Fruit fly (Drosophila melanogaster) whole organism, adult: Measurements from ENCODE around the gene NfI.

Source experiments
- CG11617 ChIP-seq: fragments of 200-800 bp; sonication (Bioruptor generic); optimal IDR thresholded peaks from 2 replicates; lab custom pipeline; 2017; ENCODE audit warnings: mild to moderate bottlenecking, missing biosample characterization, missing genetic modification reagents, missing genetic modification characterization
- CG12768 ChIP-seq: fragments of 200-800 bp; sonication (Bioruptor generic); optimal IDR thresholded peaks from 2 replicates; lab custom pipeline; 2017; ENCODE audit warnings: missing biosample characterization, missing genetic modification characterization, mild to moderate bottlenecking, moderate library complexity, missing genetic modification reagents
- CG14711 ChIP-seq: fragments of 200-800 bp; sonication (Bioruptor generic); optimal IDR thresholded peaks from 2 replicates; lab custom pipeline; 2018; ENCODE audit warnings: missing biosample characterization, mild to moderate bottlenecking, missing genetic modification characterization, moderate library complexity
- CG1620 ChIP-seq: fragments of 200-800 bp; sonication (Bioruptor generic); optimal IDR thresholded peaks from 2 replicates; lab custom pipeline; 2016; ENCODE audit warnings: missing biosample characterization, missing genetic modification characterization
- CG33017 ChIP-seq: fragments of 200-800 bp; sonication (Bioruptor generic); optimal IDR thresholded peaks from 2 replicates; lab custom pipeline; 2018; ENCODE audit warnings: missing biosample characterization, mild to moderate bottlenecking, missing genetic modification characterization, moderate library complexity
- CG5204 ChIP-seq: fragments of 200-800 bp; sonication (Bioruptor generic); optimal IDR thresholded peaks from 2 replicates; lab custom pipeline; 2016; ENCODE audit warnings: missing biosample characterization, missing genetic modification characterization
- CG7045 ChIP-seq: fragments of 200-800 bp; sonication (Bioruptor generic); optimal IDR thresholded peaks from 2 replicates; lab custom pipeline; 2017; ENCODE audit warnings: missing biosample characterization, mild to moderate bottlenecking, missing genetic modification characterization
- CG7101 ChIP-seq: fragments of 200-800 bp; sonication (Bioruptor generic); optimal IDR thresholded peaks from 2 replicates; lab custom pipeline; 2018; ENCODE audit warnings: missing biosample characterization, mild to moderate bottlenecking, missing genetic modification characterization, moderate library complexity
- Clk ChIP-seq: fragments of 200-800 bp; sonication (Bioruptor generic); optimal IDR thresholded peaks from 2 replicates; lab custom pipeline; 2017; ENCODE audit warnings: missing biosample characterization, missing genetic modification characterization
- Crg-1 ChIP-seq: fragments of 200-800 bp; sonication (Bioruptor generic); optimal IDR thresholded peaks from 2 replicates; lab custom pipeline; 2016; ENCODE audit warnings: missing biosample characterization, missing genetic modification characterization
- Hr96 ChIP-seq: fragments of 200-800 bp; sonication (Bioruptor generic); optimal IDR thresholded peaks from 2 replicates; lab custom pipeline; 2016; ENCODE audit warnings: missing biosample characterization, missing genetic modification characterization
- Mnt ChIP-seq: fragments of 200-800 bp; sonication (Bioruptor generic); optimal IDR thresholded peaks from 2 replicates; lab custom pipeline; 2016; ENCODE audit warnings: missing biosample characterization, mild to moderate bottlenecking, missing genetic modification characterization
- bab1 ChIP-seq: fragments of 200-800 bp; sonication (Bioruptor generic); optimal IDR thresholded peaks from 3 replicates; lab custom pipeline; 2019; ENCODE audit warnings: missing biosample characterization, mild to moderate bottlenecking, missing genetic modification characterization, moderate library complexity
- cic ChIP-seq: fragments of 200-800 bp; sonication (Bioruptor generic); optimal IDR thresholded peaks from 2 replicates; lab custom pipeline; 2017; ENCODE audit warnings: missing biosample characterization, mild to moderate bottlenecking, missing genetic modification characterization, moderate library complexity
- cnc ChIP-seq, 2 experiments: fragments of >200 bp; optimal IDR thresholded peaks; 2 replicates each; lab custom pipeline; 2017
- kay ChIP-seq: fragments of 200-800 bp; sonication (Bioruptor generic); peaks from one replicate; lab custom pipeline; 2016; ENCODE audit warnings: missing biosample characterization, missing genetic modification characterization, borderline replicate concordance
- ovo ChIP-seq: fragments of 200-800 bp; sonication (Bioruptor generic); optimal IDR thresholded peaks from 2 replicates; lab custom pipeline; 2016; ENCODE audit warnings: missing biosample characterization, missing genetic modification characterization
- pad ChIP-seq: fragments of 200-800 bp; sonication (Bioruptor generic); optimal IDR thresholded peaks from 3 replicates; lab custom pipeline; 2017; ENCODE audit warnings: missing biosample characterization, missing genetic modification characterization, mild to moderate bottlenecking, moderate library complexity, missing genetic modification reagents
- tj ChIP-seq: fragments of 200-800 bp; sonication (Bioruptor generic); optimal IDR thresholded peaks from 3 replicates; lab custom pipeline; 2017; ENCODE audit warnings: missing biosample characterization, mild to moderate bottlenecking, missing genetic modification characterization, moderate library complexity
- toe ChIP-seq: fragments of 200-800 bp; sonication (Bioruptor generic); optimal IDR thresholded peaks from 2 replicates; lab custom pipeline; 2016; ENCODE audit warnings: missing biosample characterization, missing genetic modification characterization

The NfI gene

dm6 chr4:240850-241249, 35.3 kb downstream of the NfI start:
- TF ChIP-seq kay (GFP tag; lab: Kevin White, UChicago) (peak; percentile 91), CG5204 (GFP tag; lab: Kevin White, UChicago) (no peak)

dm6 chr4:238400-238799, 37.8 kb downstream of the NfI start:
- no peak for TF ChIP-seq cic
- peak; percentile 20 for TF ChIP-seq kay (GFP tag; lab: Kevin White, UChicago)
- no peak for TF ChIP-seq pad (GFP tag; lab: Kevin White, UChicago)
- no peak for TF ChIP-seq CG5204 (GFP tag; lab: Kevin White, UChicago)

- TF ChIP-seq cic (no peak), tj (GFP tag; lab: Kevin White, UChicago) (no peak), Clk (no peak), kay (GFP tag; lab: Kevin White, UChicago) (no peak), Hr96 (no peak), CG11617 (GFP tag; lab: Kevin White, UChicago) (no peak), CG5204 (GFP tag; lab: Kevin White, UChicago) (no peak), CG12768 (GFP tag; lab: Kevin White, UChicago) (no peak), bab1 (GFP tag; lab: Kevin White, UChicago) (no peak), CG14711 (tag; lab: Kevin White, UChicago) (no peak), CG33017 (tag; lab: Kevin White, UChicago) (no peak), CG7045 (no peak), Crg-1 (no peak), cnc (optimal IDR thresholded peaks at IDR 0.05; lab: Kevin White, UChicago) (no peak), toe (GFP tag; lab: Kevin White, UChicago) (no peak), ovo (GFP tag; lab: Kevin White, UChicago) (no peak), pad (GFP tag; lab: Kevin White, UChicago) (no peak), Mnt (GFP tag; lab: Kevin White, UChicago) (no peak), CG1620 (GFP tag; lab: Kevin White, UChicago) (no peak), CG7101 (no peak)
These were observed 45.0 kb downstream of the NfI start for dm6 chr4:231185-231584.

DNA sequence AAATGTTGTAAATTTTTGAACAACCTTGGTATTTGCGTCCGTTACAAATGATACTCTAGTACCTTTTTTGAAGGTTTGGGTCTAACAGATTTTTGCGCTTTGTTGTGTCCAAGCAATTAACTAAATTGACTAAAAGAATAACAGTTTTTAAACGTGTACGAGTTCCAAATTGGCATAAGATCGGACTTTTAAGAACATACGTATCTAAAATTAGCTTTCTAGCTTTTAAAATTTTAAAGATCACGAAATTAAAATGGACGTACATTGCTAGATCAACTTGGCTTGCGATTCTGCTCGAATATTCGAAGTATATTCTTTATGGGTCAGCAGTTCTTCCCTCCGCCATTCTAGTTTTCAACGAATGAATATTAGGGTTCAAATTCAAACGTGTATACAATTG, 45.7 kb downstream of the NfI start, which contains the start of gene CG1674:
TSS of gene CG1674 (plus strand) at position 301 of the 400 bp plus-strand sequence.
- TF ChIP-seq Crg-1 (no peak), CG14711 (tag; lab: Kevin White, UChicago) (no peak), pad (GFP tag; lab: Kevin White, UChicago) (no peak), Hr96 (no peak), CG1620 (GFP tag; lab: Kevin White, UChicago) (no peak), CG7045 (no peak), Mnt (GFP tag; lab: Kevin White, UChicago) (no peak), kay (GFP tag; lab: Kevin White, UChicago) (no peak)

DNA sequence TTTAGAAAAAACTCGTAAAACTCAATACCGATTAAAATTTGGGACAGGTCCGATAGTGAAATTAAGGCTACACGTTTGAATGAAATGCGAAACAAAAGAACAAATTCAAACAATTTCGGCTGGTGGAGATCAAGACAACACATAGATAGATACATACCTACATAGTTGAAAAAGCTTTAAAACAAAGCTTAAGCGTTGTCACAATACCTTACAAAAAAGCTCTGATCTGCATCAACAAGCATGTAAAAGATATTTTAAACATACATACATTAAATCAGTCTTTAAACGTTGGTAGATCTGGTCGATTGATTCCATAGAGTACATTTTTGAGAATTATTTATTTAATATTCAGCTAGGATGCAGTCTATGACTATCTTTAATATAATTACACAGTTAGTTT, 48.5 kb downstream of the NfI start, which contains the start of the genes CG31999 and yellow-h:
TSS of gene CG31999 (minus strand) at position 101 of the 400 bp plus-strand sequence.
TSS of gene yellow-h (plus strand) at position 275 of the 400 bp plus-strand sequence.
- TF ChIP-seq kay (GFP tag; lab: Kevin White, UChicago) (peak; percentile 38), bab1 (GFP tag; lab: Kevin White, UChicago) (peak; percentile 17), Clk (no peak)

- no peak for TF ChIP-seq tj (GFP tag; lab: Kevin White, UChicago)
- TF ChIP-seq CG7045, result no peak
These were observed 49.4 kb downstream of the NfI start for dm6 chr4:226751-227150.

DNA sequence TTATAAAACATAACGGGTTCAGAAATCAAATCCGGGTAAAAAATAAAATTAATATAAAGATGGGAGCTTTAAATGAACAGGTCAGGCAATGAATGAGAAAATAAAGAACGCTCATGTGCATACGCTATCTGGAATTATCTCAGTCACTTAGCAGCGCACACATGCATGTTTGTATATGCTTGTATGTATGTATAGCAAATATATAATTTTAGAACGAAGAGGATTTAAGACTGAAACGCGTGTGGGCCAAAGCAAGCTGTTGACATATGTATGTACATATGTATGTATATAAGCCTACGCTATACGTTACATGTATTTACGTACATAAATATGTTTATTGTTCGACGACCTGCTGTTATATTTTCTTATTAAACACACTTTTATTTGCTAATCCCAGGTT, 50.3 kb downstream of the NfI start:
- TF ChIP-seq cic, result peak; percentile 51
- no peak for TF ChIP-seq Hr96
- no peak for TF ChIP-seq bab1 (GFP tag; lab: Kevin White, UChicago)
- peak; percentile 86 for TF ChIP-seq kay (GFP tag; lab: Kevin White, UChicago)
- no peak for TF ChIP-seq pad (GFP tag; lab: Kevin White, UChicago)
- no peak for TF ChIP-seq tj (GFP tag; lab: Kevin White, UChicago)
- TF ChIP-seq CG5204 (GFP tag; lab: Kevin White, UChicago), result peak; percentile 14
